Fruit fly (Drosophila melanogaster) Kc167 (cell line): ENCODE measurements around the gene Ack.

Experiments
- Myc ChIP-seq: fragments of >200 bp; optimal IDR thresholded peaks from 2 replicates; lab custom pipeline; 2017; ENCODE audit warnings: missing external identifiers
- Sin3A ChIP-seq: fragments of >200 bp; optimal IDR thresholded peaks from 2 replicates; lab custom pipeline; 2018; ENCODE audit warnings: missing external identifiers
- h ChIP-seq: fragments of >200 bp; optimal IDR thresholded peaks from 3 replicates; lab custom pipeline; 2018; ENCODE audit warnings: missing external identifiers
- insv ChIP-seq: fragments of >200 bp; optimal IDR thresholded peaks from 3 replicates; lab custom pipeline; 2018; ENCODE audit warnings: missing external identifiers
- psq ChIP-seq: fragments of >200 bp; optimal IDR thresholded peaks from 2 replicates; lab custom pipeline; 2017; ENCODE audit warnings: missing external identifiers
- ttk ChIP-seq: sonication (Bioruptor generic); optimal IDR thresholded peaks from 2 replicates; lab custom pipeline; 2017; ENCODE audit warnings: missing external identifiers

Ack gene

DNA sequence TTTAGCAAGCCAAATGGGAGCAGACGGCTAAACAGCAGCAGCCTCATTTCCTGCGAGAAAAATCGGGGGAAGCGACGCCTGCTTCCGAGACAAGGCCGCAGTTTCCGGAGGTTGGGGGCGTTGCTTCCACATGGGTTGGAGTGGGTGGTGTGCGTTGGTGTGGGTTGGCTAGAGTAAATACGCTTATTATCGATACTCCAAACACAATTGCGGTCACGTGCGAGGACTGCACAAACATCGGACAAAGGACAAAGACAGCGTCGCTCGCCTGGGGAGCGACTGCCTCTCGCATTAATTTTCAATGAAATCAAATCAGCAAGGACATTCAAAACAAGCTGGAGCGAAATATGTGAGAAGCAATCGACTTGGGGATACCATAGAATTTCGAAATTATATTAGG lies 26.7 kb upstream of the Ack start:
- TF ChIP-seq ttk (lab: Kevin White, UChicago) (no peak), psq (lab: Kevin White, UChicago) (no peak), Sin3A (lab: Kevin White, UChicago) (no peak), Myc (lab: Kevin White, UChicago) (no peak), insv (lab: Kevin White, UChicago) (no peak), h (no peak)

DNA sequence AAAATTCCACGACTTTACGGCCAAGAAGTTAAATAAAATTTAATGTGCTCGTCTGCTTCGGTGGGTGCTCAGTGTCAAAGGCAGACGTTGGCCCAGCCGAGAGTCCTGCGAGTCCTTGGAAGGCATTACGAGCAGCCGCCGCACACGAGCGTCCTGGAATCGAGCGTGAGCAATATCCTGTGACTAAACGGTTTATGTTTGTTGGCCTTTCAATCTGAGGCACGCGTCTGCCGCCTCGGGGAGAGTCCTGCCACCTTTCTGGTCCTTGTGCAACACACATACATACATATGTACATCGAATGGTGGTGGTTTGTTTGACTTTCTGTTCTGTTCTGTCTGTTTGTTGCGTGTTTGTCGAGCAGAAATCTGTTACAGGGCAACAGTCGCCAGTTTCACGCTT lies 24.5 kb upstream of the Ack start:
- TF ChIP-seq insv (lab: Kevin White, UChicago) = no peak
- TF ChIP-seq Sin3A (lab: Kevin White, UChicago) = no peak
- no peak for TF ChIP-seq ttk (lab: Kevin White, UChicago)
- TF ChIP-seq Myc (lab: Kevin White, UChicago) = no peak
- TF ChIP-seq psq (lab: Kevin White, UChicago) = no peak
- no peak for TF ChIP-seq h

DNA sequence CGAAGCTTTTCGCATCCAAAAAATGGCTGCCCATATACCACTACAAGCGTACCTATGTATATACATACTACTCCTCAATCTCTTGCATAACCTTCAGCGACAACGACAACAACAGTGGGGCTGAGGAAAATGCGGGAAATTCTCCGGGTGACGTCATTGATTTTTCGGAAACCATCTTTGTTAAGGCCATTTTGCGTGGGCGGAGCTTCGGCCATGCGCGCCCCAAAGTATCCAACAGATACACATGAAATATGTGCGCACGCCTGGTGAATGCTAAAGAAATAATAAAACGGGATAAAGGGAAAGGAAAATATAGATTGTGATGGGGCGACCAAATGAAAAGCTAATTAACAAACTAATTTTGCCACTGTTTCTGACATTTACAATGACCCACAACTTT lies 22.1 kb upstream of the Ack start:
- TF ChIP-seq psq (lab: Kevin White, UChicago) (no peak), h (no peak), Myc (lab: Kevin White, UChicago) (no peak), insv (lab: Kevin White, UChicago) (no peak), Sin3A (lab: Kevin White, UChicago) (no peak), ttk (lab: Kevin White, UChicago) (no peak)

- no peak for TF ChIP-seq ttk (lab: Kevin White, UChicago)
- no peak for TF ChIP-seq Sin3A (lab: Kevin White, UChicago)
- no peak for TF ChIP-seq psq (lab: Kevin White, UChicago)
- TF ChIP-seq insv (lab: Kevin White, UChicago) = no peak
- no peak for TF ChIP-seq Myc (lab: Kevin White, UChicago)
- TF ChIP-seq h = no peak
Observed at dm6 chr3L:4087281-4087680, 20.7 kb upstream of the Ack start, which contains the start of gene CG14989. CG14989 (plus strand) TSS chr3L:4087581.

dm6 chr3L:4088694-4089190 lies 19.2 kb upstream of the Ack start, which contains the start of gene Gad1:
Gad1 (minus strand) TSS chr3L:4088744.
- TF ChIP-seq Myc (lab: Kevin White, UChicago) = no peak

DNA sequence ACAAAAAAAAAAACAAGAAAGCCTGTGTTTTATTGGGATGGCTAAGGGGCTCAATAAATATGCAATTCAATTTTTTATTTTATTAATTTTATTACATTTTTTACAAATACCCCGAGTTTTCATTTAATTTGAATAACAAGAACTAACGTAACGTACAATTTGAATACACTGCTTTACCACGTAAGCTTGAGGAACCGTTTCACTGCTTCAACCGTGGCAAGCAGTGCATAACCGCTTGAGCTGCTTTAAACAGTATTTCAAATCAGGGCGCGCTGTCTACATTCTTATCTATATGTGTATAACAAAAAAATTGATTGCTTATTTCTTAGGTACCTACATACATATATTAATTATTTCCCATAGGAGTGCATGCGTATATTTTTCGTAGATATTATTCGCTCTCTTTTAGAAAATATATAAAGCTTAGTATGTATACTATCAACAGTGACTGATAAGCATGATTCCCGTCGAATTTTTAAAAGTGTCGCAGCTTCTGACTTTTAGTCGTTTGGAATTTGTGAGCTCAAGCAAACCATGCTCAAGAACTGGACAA lies 15.2 kb upstream of the Ack start, which contains the start of gene CG14990:
TSS of gene CG14990 (plus strand) at position 503 of the 553 bp plus-strand sequence.
- no peak for TF ChIP-seq Sin3A (lab: Kevin White, UChicago)
- no peak for TF ChIP-seq h
- no peak for TF ChIP-seq psq (lab: Kevin White, UChicago)
- no peak for TF ChIP-seq ttk (lab: Kevin White, UChicago)
- TF ChIP-seq Myc (lab: Kevin White, UChicago) = no peak
- TF ChIP-seq insv (lab: Kevin White, UChicago) = no peak

DNA sequence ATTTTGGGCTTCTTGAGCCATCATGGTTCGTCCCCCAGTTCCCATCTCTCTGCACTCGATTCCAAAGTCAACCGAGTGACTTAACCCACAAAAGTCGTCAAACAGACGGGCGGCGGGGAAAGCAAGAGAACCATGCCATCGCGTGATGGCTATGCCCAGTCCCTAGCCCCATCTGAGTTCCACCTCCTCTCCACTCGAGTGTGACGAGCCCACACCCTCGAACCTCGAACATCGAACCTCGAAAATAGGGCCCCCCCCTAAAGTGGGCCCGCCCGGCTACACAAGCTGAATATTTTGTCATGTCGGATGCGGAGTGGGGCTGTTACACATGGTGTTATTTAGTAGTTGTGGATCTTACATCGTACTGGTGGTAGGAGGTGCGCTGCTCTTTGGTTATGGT lies 11.4 kb upstream of the Ack start:
- TF ChIP-seq ttk (lab: Kevin White, UChicago) = no peak
- TF ChIP-seq Myc (lab: Kevin White, UChicago) = no peak
- no peak for TF ChIP-seq psq (lab: Kevin White, UChicago)
- TF ChIP-seq insv (lab: Kevin White, UChicago) = no peak
- TF ChIP-seq h = no peak
- no peak for TF ChIP-seq Sin3A (lab: Kevin White, UChicago)

DNA sequence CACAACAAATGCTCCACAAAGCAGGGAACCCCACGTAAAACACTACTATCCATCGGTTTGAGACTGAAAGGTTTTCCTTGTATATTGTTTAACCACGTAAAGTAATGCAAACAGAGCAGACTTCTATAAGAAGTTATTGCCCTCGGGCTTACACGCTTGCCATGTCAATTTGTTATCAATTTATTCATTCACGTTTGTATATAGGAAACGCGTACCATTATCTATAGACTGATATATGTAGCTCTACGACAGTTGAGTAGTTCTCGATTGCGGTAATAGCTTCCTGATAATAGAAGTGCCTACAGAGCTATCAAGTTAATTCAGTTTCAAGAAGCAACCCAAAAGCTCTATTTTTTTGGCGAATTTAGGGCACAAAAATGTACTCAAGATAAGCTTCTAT lies 8.8 kb upstream of the Ack start:
- TF ChIP-seq Myc (lab: Kevin White, UChicago) = no peak
- no peak for TF ChIP-seq h
- no peak for TF ChIP-seq ttk (lab: Kevin White, UChicago)
- TF ChIP-seq insv (lab: Kevin White, UChicago) = no peak
- TF ChIP-seq Sin3A (lab: Kevin White, UChicago) = no peak
- no peak for TF ChIP-seq psq (lab: Kevin White, UChicago)

dm6 chr3L:4102496-4103257 lies 5.3 kb upstream of the Ack start, which contains the start of gene CG14995:
CG14995 (minus strand) TSS chr3L:4103256.
- TF ChIP-seq Sin3A (lab: Kevin White, UChicago) (no peak), psq (lab: Kevin White, UChicago) (no peak), h (no peak), Myc (lab: Kevin White, UChicago) (no peak), ttk (lab: Kevin White, UChicago) (no peak), insv (lab: Kevin White, UChicago) (no peak)

DNA sequence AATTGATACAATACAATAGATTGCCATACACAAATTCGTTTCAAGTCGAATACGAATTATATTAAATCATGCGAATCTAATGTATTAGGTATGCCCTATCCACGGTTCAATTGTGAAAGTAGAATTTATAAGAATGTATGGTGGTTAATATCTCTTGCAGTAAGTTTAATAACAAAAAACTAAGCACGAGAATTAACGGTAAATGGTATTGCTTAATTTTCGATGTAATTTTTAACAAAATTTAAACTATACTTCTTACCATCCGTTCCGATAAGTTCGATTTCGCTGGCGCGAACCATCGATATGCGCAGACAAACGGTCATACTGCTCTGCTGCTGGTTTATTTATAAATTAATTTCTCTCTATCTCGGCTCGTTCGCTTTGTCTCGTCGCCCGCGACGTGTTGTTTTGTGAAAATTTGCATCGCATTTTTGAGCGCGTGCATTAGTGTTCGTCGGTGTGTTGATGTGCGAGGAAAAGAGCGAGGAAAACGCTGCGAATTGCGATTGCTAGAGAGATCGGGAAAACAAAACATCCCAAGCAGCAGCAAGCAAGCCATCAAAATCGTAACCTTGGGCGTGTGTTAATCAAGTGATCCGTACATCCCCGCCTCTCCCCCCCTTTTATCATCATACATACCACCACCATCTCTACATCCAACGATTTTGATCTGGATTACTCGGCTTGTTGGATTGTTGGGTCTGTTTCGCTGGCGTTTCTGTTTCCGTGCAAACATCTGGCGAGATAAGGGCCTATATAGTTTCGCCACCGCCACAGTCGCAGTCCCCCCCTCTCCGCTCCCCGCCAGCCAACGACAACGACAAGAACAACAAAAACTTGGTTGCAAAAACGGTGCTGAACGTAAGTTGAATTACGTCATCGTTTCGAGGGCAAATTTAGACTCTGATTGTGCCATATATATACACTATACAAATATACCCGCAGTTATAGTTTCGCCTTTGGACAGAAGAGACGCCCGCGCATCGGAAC lies 4.4 kb upstream of the Ack start, which contains the start of gene Fit1:
TSS of gene Fit1 (plus strand) at position 307 of the 990 bp plus-strand sequence.
- TF ChIP-seq Sin3A (lab: Kevin White, UChicago) (no peak), ttk (lab: Kevin White, UChicago) (no peak), psq (lab: Kevin White, UChicago) (peak; percentile 94), Myc (lab: Kevin White, UChicago) (no peak), insv (lab: Kevin White, UChicago) (no peak), h (no peak)

- TF ChIP-seq Myc (lab: Kevin White, UChicago) = no peak
- no peak for TF ChIP-seq Sin3A (lab: Kevin White, UChicago)
- no peak for TF ChIP-seq ttk (lab: Kevin White, UChicago)
- no peak for TF ChIP-seq h
Observed at dm6 chr3L:4107120-4107519, 866 bp upstream of the Ack start.
